Worm (Caenorhabditis elegans) whole organism, midembryonic: ENCODE results near the gene wrt-6.

Source experiments
- cog-1 ChIP-seq: sonication (generic microtip); optimal IDR thresholded peaks from 2 replicates; lab custom pipeline; 2016; ENCODE audit warnings: missing genetic modification characterization, missing compliant biosample characterization
- flt-1 ChIP-seq: fragments of 200-800 bp; sonication (Bioruptor generic); IDR thresholded peaks from 2 replicates; pipeline ENCODE4 v1.3.6; 2022; ENCODE audit warnings: missing genetic modification characterization, missing compliant biosample characterization
- klf-2 ChIP-seq: fragments of 200-800 bp; sonication (Bioruptor generic); conservative IDR thresholded peaks from 2 replicates; pipeline ENCODE4 v1.3.6; 2022; ENCODE audit warnings: missing genetic modification reagents, missing genetic modification characterization, missing compliant biosample characterization
- tab-1 ChIP-seq: fragments of 200-800 bp; sonication (Bioruptor generic); IDR thresholded peaks from 2 replicates; pipeline ENCODE4 v1.3.6; 2022; ENCODE audit warnings: missing genetic modification characterization, missing compliant biosample characterization

DNA sequence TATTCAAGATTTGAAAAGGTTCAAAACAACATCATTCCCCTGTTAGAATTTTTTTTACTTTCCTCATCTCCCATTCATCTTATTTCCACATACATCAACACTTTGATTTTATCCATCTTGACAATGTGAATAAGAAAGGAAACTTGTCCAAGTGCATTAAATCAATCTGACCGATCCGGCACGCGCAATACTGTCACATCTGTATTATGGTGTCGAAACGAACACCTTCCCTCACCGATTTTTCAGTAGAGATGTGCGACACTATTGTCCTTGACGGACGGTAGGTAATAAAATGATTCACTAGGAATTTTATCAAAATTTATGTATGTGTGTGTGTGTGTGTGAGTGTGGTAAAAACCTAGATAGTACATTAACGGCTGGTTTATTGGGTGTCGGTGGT is 16.2 kb upstream of the wrt-6 start:
- TF ChIP-seq flt-1 (GFP tag; lab: Robert Waterston, UW), result no peak
- TF ChIP-seq cog-1 (tag; lab: Kevin White, UChicago), result no peak
- TF ChIP-seq klf-2 (GFP tag; lab: Robert Waterston, UW), result no peak
- no peak for TF ChIP-seq tab-1 (GFP tag; lab: Robert Waterston, UW)
